Fruit fly (Drosophila melanogaster): ENCODE measurements around the gene htk.

- no peak for TF ChIP-seq Myc (optimal IDR thresholded peaks at IDR 0.05)
- TF ChIP-seq h (optimal IDR thresholded peaks at IDR 0.05): no peak
These were observed 31.4 kb upstream of the htk start for dm6 chrX:18812111-18812510.
